Worm (Caenorhabditis elegans): ENCODE measurements around the gene C53C11.1.

DNA sequence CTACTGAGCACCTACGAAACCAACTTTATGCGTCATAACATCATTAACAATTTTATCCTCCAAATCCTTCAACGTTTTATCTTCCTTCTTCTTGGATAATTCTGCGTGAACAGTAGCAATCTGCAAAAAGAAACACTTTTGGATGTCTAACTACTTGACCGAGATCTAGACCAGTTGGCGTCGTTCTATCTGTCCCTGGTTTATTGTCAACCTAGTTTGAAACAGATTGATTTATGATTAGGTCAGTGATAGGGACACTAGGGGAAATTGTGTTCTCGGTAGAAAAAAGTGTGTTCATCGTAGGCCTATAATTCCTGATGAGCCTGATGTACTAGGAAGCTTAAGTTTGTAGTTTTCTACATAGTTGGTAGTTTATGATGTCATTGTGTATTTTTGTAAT lies 33.4 kb downstream of the C53C11.1 start:
- no peak for TF ChIP-seq tab-1 (GFP tag; IDR thresholded peaks at IDR 0.05)
- TF ChIP-seq T22C8.4 (GFP tag; IDR thresholded peaks at IDR 0.05): no peak
- no peak for TF ChIP-seq med-1 (GFP tag; optimal IDR thresholded peaks at IDR 0.05; ENCODE audit: insufficient read depth)
- no peak for TF ChIP-seq klf-2 (GFP tag; conservative IDR thresholded peaks at IDR 0.05)
- TF ChIP-seq flt-1 (GFP tag; IDR thresholded peaks at IDR 0.05): no peak
- TF ChIP-seq ref-1 (GFP tag; conservative IDR thresholded peaks at IDR 0.05): no peak
- no peak for TF ChIP-seq ztf-23 (GFP tag; IDR thresholded peaks at IDR 0.05)
- no peak for TF ChIP-seq ztf-29 (GFP tag; IDR thresholded peaks at IDR 0.05)
